Worm (Caenorhabditis elegans) whole organism, L4 larva: ENCODE data around the gene str-77.
A peak's percentile ranks its signal among the peaks of the same experiment; 100 is the strongest.

Experiments used
- D1046.2 ChIP-seq: fragments of 200-800 bp; sonication (Bioruptor generic); IDR thresholded peaks from 2 replicates; pipeline ENCODE4 v1.3.6; 2022; ENCODE audit warnings: missing genetic modification characterization, missing compliant biosample characterization
- F26F4.8 ChIP-seq: fragments of 200-800 bp; sonication (Bioruptor generic); conservative IDR thresholded peaks from 2 replicates; pipeline ENCODE4 v1.3.6; 2022; ENCODE audit warnings: missing genetic modification characterization, missing compliant biosample characterization
- F37D6.2 ChIP-seq: sonication (generic microtip); optimal IDR thresholded peaks from 2 replicates; lab custom pipeline; 2016; ENCODE audit warnings: mild to moderate bottlenecking, missing genetic modification characterization, missing compliant biosample characterization
- R02D3.7 ChIP-seq: fragments of 150-350 bp; sonication (generic microtip); optimal IDR thresholded peaks from 3 replicates; lab custom pipeline; 2014; ENCODE audit warnings: missing biosample characterization, missing genetic modification characterization
- T26A8.4 ChIP-seq: fragments of 200-800 bp; sonication (Bioruptor generic); IDR thresholded peaks from 2 replicates; pipeline ENCODE4 v1.3.6; 2022; ENCODE audit warnings: missing genetic modification characterization, missing compliant biosample characterization
- Y48G9A.11 ChIP-seq: fragments of 200-800 bp; sonication (Bioruptor generic); IDR thresholded peaks from 2 replicates; pipeline ENCODE4 v1.3.6; 2022; ENCODE audit warnings: missing genetic modification reagents, missing genetic modification characterization, missing compliant biosample characterization
- aha-1 ChIP-seq: fragments of 150-350 bp; peaks from one replicate; lab custom pipeline; 2014; ENCODE audit warnings: missing biosample characterization, missing genetic modification characterization
- ceh-62 ChIP-seq: sonication (generic microtip); optimal IDR thresholded peaks from 2 replicates; lab custom pipeline; 2017; ENCODE audit warnings: missing biosample characterization, missing genetic modification characterization
- daf-12 ChIP-seq: fragments of 150-350 bp; optimal IDR thresholded peaks from 2 replicates; lab custom pipeline; 2014; ENCODE audit warnings: missing biosample characterization, missing genetic modification reagents, missing genetic modification characterization
- daf-16 ChIP-seq, 3 experiments: sonication (generic microtip); optimal IDR thresholded peaks; 2 replicates each; lab custom pipeline; 2016 to 2017; ENCODE audit warnings: missing genetic modification characterization in 3 of 3, missing genetic modification reagents in 3 of 3, mild to moderate bottlenecking in 2 of 3, missing compliant biosample characterization in 2 of 3, missing biosample characterization in 1 of 3, moderate library complexity in 1 of 3
- daf-19 ChIP-seq: fragments of 200-800 bp; sonication (Bioruptor generic); conservative IDR thresholded peaks from 2 replicates; pipeline ENCODE4 v1.3.6; 2022; ENCODE audit warnings: missing genetic modification characterization, missing compliant biosample characterization
- dmd-8 ChIP-seq: fragments of 200-800 bp; sonication (Bioruptor generic); IDR thresholded peaks from 2 replicates; pipeline ENCODE4 v1.3.6; 2022; ENCODE audit warnings: missing genetic modification characterization, missing compliant biosample characterization
- dmd-9 ChIP-seq: fragments of 200-800 bp; sonication (Bioruptor generic); IDR thresholded peaks from 2 replicates; pipeline ENCODE4 v1.3.6; 2022; ENCODE audit warnings: missing genetic modification reagents, missing genetic modification characterization, missing compliant biosample characterization
- egl-27 ChIP-seq: sonication (generic microtip); optimal IDR thresholded peaks from 3 replicates; lab custom pipeline; 2017; ENCODE audit warnings: missing biosample characterization, missing genetic modification reagents, missing genetic modification characterization
- egl-43 ChIP-seq: fragments of 200-800 bp; sonication (Bioruptor generic); IDR thresholded peaks from 2 replicates; pipeline ENCODE4 v1.3.6; 2022; ENCODE audit warnings: missing genetic modification reagents, missing genetic modification characterization, missing compliant biosample characterization
- fkh-10 ChIP-seq: fragments of 150-350 bp; optimal IDR thresholded peaks from 2 replicates; lab custom pipeline; 2014; ENCODE audit warnings: missing biosample characterization, missing genetic modification reagents, missing genetic modification characterization
- hif-1 ChIP-seq, 2 experiments: sonication (generic microtip); optimal IDR thresholded peaks; 2 replicates each; lab custom pipeline; 2016 to 2017; ENCODE audit warnings: missing compliant biosample characterization in 2 of 2, missing genetic modification characterization in 2 of 2, missing genetic modification reagents in 2 of 2, missing genotype in 2 of 2, mild to moderate bottlenecking in 1 of 2
- lin-1 ChIP-seq: fragments of 200-800 bp; sonication (Bioruptor generic); IDR thresholded peaks from 2 replicates; pipeline ENCODE4 v1.3.6; 2022; ENCODE audit warnings: missing genetic modification reagents, missing genetic modification characterization, missing compliant biosample characterization
- lin-38 ChIP-seq: fragments of 200-800 bp; sonication (Bioruptor generic); IDR thresholded peaks from 2 replicates; pipeline ENCODE4 v1.3.6; 2022; ENCODE audit warnings: missing genetic modification reagents, missing genetic modification characterization, missing compliant biosample characterization
- lin-39 ChIP-seq: fragments of 150-350 bp; optimal IDR thresholded peaks from 2 replicates; lab custom pipeline; 2014; ENCODE audit warnings: missing biosample characterization, missing genetic modification reagents, missing genetic modification characterization
- lsy-2 ChIP-seq, 2 experiments: fragments of 150-350 bp in 1 of 2; sonication (generic microtip) in 1 of 2; optimal IDR thresholded peaks; 2 replicates each; lab custom pipeline; 2014 to 2017; ENCODE audit warnings: missing biosample characterization in 2 of 2, missing genetic modification characterization in 2 of 2
- mxl-2 ChIP-seq: fragments of 200-800 bp; sonication (Bioruptor generic); conservative IDR thresholded peaks from 2 replicates; pipeline ENCODE4 v1.3.6; 2022; ENCODE audit warnings: missing genetic modification reagents, missing genetic modification characterization, missing compliant biosample characterization
- mxl-3 ChIP-seq: fragments of 200-800 bp; sonication (Bioruptor generic); optimal IDR thresholded peaks from 2 replicates; lab custom pipeline; 2018; ENCODE audit warnings: mild to moderate bottlenecking, missing genetic modification characterization, missing compliant biosample characterization
- nhr-111 ChIP-seq: fragments of 200-800 bp; sonication (Bioruptor generic); optimal IDR thresholded peaks from 2 replicates; lab custom pipeline; 2018; ENCODE audit warnings: mild to moderate bottlenecking, missing genetic modification characterization, missing compliant biosample characterization
- nhr-237 ChIP-seq: sonication (generic microtip); optimal IDR thresholded peaks from 2 replicates; lab custom pipeline; 2017; ENCODE audit warnings: missing biosample characterization, missing genetic modification characterization
- nhr-48 ChIP-seq: sonication (generic microtip); optimal IDR thresholded peaks from 2 replicates; lab custom pipeline; 2016; ENCODE audit warnings: mild to moderate bottlenecking, missing genetic modification characterization, missing compliant biosample characterization
- nhr-6 ChIP-seq: fragments of 150-350 bp; optimal IDR thresholded peaks from 2 replicates; lab custom pipeline; 2014; ENCODE audit warnings: missing biosample characterization, missing genetic modification characterization
- nhr-77 ChIP-seq: fragments of 150-350 bp; optimal IDR thresholded peaks from 2 replicates; lab custom pipeline; 2014; ENCODE audit warnings: missing biosample characterization, missing genetic modification characterization
- pha-4 ChIP-seq, 2 experiments: fragments of 150-350 bp in 1 of 2; fragments of 200-800 bp in 1 of 2; sonication (Bioruptor generic) in 1 of 2; IDR thresholded peaks in 1 of 2; optimal IDR thresholded peaks in 1 of 2; 2 replicates each; pipeline versions ENCODE4 v1.3.6 to Lab custom; 2014 to 2022; ENCODE audit warnings: missing genetic modification characterization in 2 of 2, missing genetic modification reagents in 2 of 2, missing biosample characterization in 1 of 2, missing compliant biosample characterization in 1 of 2
- rbr-2 ChIP-seq: sonication (generic microtip); optimal IDR thresholded peaks from 2 replicates; lab custom pipeline; 2016; ENCODE audit warnings: missing genotype, missing genetic modification characterization, missing compliant biosample characterization
- saeg-2 ChIP-seq: fragments of 200-800 bp; sonication (Bioruptor generic); IDR thresholded peaks from 2 replicates; pipeline ENCODE4 v1.3.6; 2022; ENCODE audit warnings: missing genetic modification reagents, missing genetic modification characterization, missing compliant biosample characterization
- set-16 ChIP-seq: fragments of 200-800 bp; sonication (Bioruptor generic); IDR thresholded peaks from 2 replicates; pipeline ENCODE4 v1.3.6; 2022; ENCODE audit warnings: missing genetic modification reagents, missing genetic modification characterization, missing compliant biosample characterization
- snpc-4 ChIP-seq: fragments of 150-350 bp; optimal IDR thresholded peaks from 2 replicates; lab custom pipeline; 2014; ENCODE audit warnings: missing biosample characterization, missing genetic modification characterization
- tra-1 ChIP-seq: fragments of 200-800 bp; sonication (Bioruptor generic); IDR thresholded peaks from 2 replicates; pipeline ENCODE4 v1.3.6; 2022; ENCODE audit warnings: missing genetic modification reagents, missing genetic modification characterization, missing compliant biosample characterization
- unc-130 ChIP-seq: sonication (generic microtip); optimal IDR thresholded peaks from 2 replicates; lab custom pipeline; 2016; ENCODE audit warnings: missing genetic modification reagents, missing genetic modification characterization, missing compliant biosample characterization
- unc-62 ChIP-seq, 3 experiments: fragments of 150-350 bp in 1 of 3; sonication (generic microtip); optimal IDR thresholded peaks in 2 of 3; peaks in 1 of 3; 1 replicate in 1 of 3; 2 replicates in 2 of 3; lab custom pipeline; 2014 to 2017; ENCODE audit warnings: missing biosample characterization in 3 of 3, missing genetic modification characterization in 3 of 3, missing genetic modification reagents in 3 of 3, missing genotype in 1 of 3
- zfp-3 ChIP-seq: fragments of 200-800 bp; sonication (Bioruptor generic); conservative IDR thresholded peaks from 2 replicates; pipeline ENCODE4 v1.3.6; 2022; ENCODE audit warnings: missing genetic modification reagents, missing genetic modification characterization, missing compliant biosample characterization
- ztf-11 ChIP-seq: fragments of 150-350 bp; optimal IDR thresholded peaks from 2 replicates; lab custom pipeline; 2014; ENCODE audit warnings: missing biosample characterization, missing genetic modification characterization

The str-77 gene

DNA sequence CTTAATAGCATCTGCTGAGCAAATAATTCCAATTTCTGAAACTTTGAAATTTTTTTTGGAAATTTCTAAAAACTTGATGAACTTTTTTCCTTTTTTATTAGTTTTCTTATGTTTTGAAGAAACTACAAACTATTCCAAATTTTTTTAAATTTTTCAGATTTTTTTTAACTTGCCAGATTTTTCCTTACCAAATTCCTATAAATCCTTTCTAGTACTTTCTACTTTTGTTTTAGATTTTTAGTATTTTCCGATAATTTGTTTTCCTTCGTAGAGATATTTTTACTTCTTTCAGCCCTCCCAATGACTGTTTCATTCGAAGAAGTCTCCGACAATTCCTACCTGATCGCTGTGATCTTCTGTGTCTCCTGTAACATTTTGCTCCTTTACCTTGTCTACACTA, at the start of gene str-77:
Gene str-77, plus strand, starts transcription at position 301 of the 400 bp plus-strand sequence.
- TF ChIP-seq dmd-9 (GFP tag; lab: Robert Waterston, UW) (no peak), lin-38 (GFP tag; lab: Robert Waterston, UW) (no peak), mxl-3 (GFP tag; lab: Kevin White, UChicago) (no peak), daf-12 (no peak), R02D3.7 (tag; lab: Kevin White, UChicago) (no peak), unc-130 (no peak)
- TF ChIP-seq, all 104 proteins: peak for 0

DNA sequence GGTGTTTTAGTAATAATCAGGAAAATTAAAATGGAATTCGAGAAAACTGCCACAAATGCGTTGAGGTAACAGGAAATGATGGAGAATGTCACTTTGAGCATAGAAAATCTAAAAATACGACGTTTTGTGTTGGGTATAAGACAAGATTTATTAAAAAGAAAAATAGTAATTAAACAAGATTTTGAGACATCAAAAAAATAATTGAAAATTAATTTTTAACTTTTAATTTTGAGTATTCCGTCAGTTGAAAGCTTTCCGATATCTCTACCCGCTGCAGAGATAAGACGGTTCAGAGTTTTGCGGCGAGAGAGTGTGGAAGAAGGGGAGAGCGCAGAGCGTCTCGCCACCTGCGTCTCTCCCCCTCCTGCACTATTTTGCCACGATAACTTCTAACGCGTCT, 45.4 kb upstream of the str-77 start, which contains the start of gene str-93:
Gene str-93, minus strand, starts transcription at position 101 of the 400 bp plus-strand sequence.
- TF ChIP-seq hif-1 (tag; optimal IDR thresholded peaks at IDR 0.05; lab: Kevin White, UChicago) = no peak
- no peak for TF ChIP-seq unc-62 (GFP tag; optimal IDR thresholded peaks at IDR 0.05 in 1 of 2; lab: Kevin White, UChicago)
- TF ChIP-seq unc-62 (tag; optimal IDR thresholded peaks at IDR 0.05; lab: Kevin White, UChicago) = no peak
- TF ChIP-seq daf-16 (GFP tag; optimal IDR thresholded peaks at IDR 0.05; lab: Kevin White, UChicago) = no peak
- no peak for TF ChIP-seq daf-16 (tag; optimal IDR thresholded peaks at IDR 0.05; lab: Kevin White, UChicago)
- no peak for TF ChIP-seq egl-27 (tag; lab: Kevin White, UChicago)
- no peak for TF ChIP-seq nhr-6 (tag; lab: Kevin White, UChicago)
- no peak for TF ChIP-seq tra-1 (GFP tag; lab: Robert Waterston, UW)
- TF ChIP-seq lsy-2 (tag; optimal IDR thresholded peaks at IDR 0.05; lab: Kevin White, UChicago) = no peak
- no peak for TF ChIP-seq F37D6.2 (tag; lab: Kevin White, UChicago)
- no peak for TF ChIP-seq Y48G9A.11
- TF ChIP-seq lin-1 (GFP tag; lab: Robert Waterston, UW) = no peak
- TF ChIP-seq nhr-48 (tag; lab: Kevin White, UChicago) = no peak
- TF ChIP-seq D1046.2 (GFP tag; lab: Robert Waterston, UW) = no peak
- no peak for TF ChIP-seq dmd-9 (GFP tag; lab: Robert Waterston, UW)
- TF ChIP-seq nhr-111 = no peak
- no peak for TF ChIP-seq nhr-237 (tag; lab: Kevin White, UChicago)
- no peak for TF ChIP-seq lin-38 (GFP tag; lab: Robert Waterston, UW)

DNA sequence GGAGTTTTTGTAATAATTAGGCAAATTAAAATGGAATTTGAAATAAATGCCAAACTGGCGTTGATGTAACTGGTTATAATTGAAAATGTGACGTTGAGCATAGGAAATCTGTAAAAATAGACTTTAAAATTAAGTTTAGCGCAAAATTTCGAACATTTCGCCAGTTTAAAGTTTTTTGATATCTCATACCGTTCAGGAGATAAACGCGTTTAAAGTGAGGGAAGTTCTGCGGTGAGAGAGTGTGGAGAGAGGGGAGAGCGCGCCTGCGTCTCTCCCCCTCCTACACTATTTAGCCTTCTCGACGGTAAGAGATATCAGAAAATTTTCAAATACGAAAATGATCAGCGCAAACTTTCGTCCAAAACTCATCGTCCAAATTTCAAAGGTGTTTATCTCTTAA, 42.2 kb upstream of the str-77 start, which contains the start of gene str-92:
Gene str-92, minus strand, starts transcription at position 101 of the 400 bp plus-strand sequence.
- TF ChIP-seq saeg-2 (GFP tag; lab: Robert Waterston, UW) (no peak), dmd-8 (GFP tag; lab: Robert Waterston, UW) (no peak), nhr-111 (no peak), lin-39 (tag; lab: Kevin White, UChicago) (no peak), F37D6.2 (tag; lab: Kevin White, UChicago) (no peak), snpc-4 (tag; lab: Kevin White, UChicago) (no peak), fkh-10 (GFP tag; lab: Kevin White, UChicago) (no peak), ceh-62 (tag; lab: Kevin White, UChicago) (no peak), zfp-3 (GFP tag; lab: Robert Waterston, UW) (no peak), F26F4.8 (GFP tag; lab: Robert Waterston, UW) (no peak), daf-12 (no peak), daf-19 (GFP tag; lab: Robert Waterston, UW) (no peak), rbr-2 (tag; lab: Kevin White, UChicago) (no peak), ztf-11 (tag; lab: Kevin White, UChicago) (no peak), nhr-77 (tag; lab: Kevin White, UChicago) (no peak), pha-4 (GFP tag; IDR thresholded peaks at IDR 0.05; lab: Robert Waterston, UW) (no peak), pha-4 (tag; optimal IDR thresholded peaks at IDR 0.05; lab: Kevin White, UChicago) (no peak), lsy-2 (tag; optimal IDR thresholded peaks at IDR 0.05; lab: Kevin White, UChicago) (no peak)
- TF ChIP-seq, all 104 proteins: peak for 0

DNA sequence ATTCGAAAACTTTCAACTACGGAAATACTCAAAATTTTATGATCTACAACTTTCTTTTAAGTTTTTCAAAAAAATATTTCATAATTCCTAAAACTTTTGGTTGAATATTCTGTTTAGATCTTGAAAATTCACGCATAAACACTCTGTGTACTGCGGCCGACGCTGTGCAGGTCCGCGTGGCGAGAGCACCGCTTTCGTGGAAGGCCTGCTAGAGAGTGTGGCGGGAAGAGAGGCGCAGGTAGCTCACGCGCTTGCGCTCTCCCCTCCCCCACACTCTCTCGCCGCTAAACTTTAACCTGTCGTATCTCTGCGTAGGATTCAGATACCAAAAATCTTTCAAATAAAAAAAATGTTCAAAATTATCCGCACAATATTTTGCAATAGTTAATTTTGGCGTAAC, 35.5 kb upstream of the str-77 start:
- no peak for TF ChIP-seq T26A8.4 (GFP tag; lab: Robert Waterston, UW)
- TF ChIP-seq aha-1 = no peak
- no peak for TF ChIP-seq mxl-2 (GFP tag; lab: Robert Waterston, UW)
- peak; percentile 84 for TF ChIP-seq set-16 (GFP tag; lab: Robert Waterston, UW)
- TF ChIP-seq egl-43 (GFP tag; lab: Robert Waterston, UW) = no peak
- TF ChIP-seq daf-16 (GFP tag; optimal IDR thresholded peaks at IDR 0.05; lab: Kevin White, UChicago) = no peak
- no peak for TF ChIP-seq daf-16 (tag; optimal IDR thresholded peaks at IDR 0.05; lab: Kevin White, UChicago)
